Worm (Caenorhabditis elegans): ENCODE data around the gene col-80.

Gene col-80

DNA sequence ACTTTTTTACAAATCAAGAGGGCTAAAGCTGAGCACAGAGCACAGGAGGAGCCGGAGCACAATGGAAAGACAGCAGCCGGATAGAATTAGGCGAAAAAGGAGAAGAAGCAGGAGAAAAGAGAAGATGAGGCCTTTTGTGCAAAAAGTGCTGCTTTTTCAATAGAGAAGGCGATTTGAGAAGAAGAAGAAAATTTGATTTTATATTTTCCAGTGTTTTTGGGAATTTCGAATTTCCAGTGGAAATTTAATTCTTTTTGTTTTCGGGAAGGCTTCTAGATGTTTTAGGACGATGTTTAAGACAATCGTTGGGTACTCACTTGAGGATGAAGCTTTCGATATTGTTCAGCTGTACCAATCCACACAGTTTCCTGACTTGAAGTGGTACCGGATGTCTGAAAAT, 46.7 kb downstream of the col-80 start:
- no peak for TF ChIP-seq unc-130 (GFP tag; optimal IDR thresholded peaks at IDR 0.05)
- TF ChIP-seq chd-7 (tag; optimal IDR thresholded peaks at IDR 0.05) = no peak
- TF ChIP-seq ccch-3 (GFP tag; optimal IDR thresholded peaks at IDR 0.05) = no peak
- no peak for TF ChIP-seq nfya-1 (tag; optimal IDR thresholded peaks at IDR 0.05; ENCODE audit: borderline replicate concordance, insufficient read depth)
- TF ChIP-seq ets-4 (GFP tag; optimal IDR thresholded peaks at IDR 0.05) = no peak
- TF ChIP-seq F39B2.1 (GFP tag; IDR thresholded peaks at IDR 0.05) = no peak
- TF ChIP-seq lin-26 (GFP tag; IDR thresholded peaks at IDR 0.05) = no peak
- no peak for TF ChIP-seq lin-54 (GFP tag; optimal IDR thresholded peaks at IDR 0.05)
- TF ChIP-seq F10E7.11 (tag; optimal IDR thresholded peaks at IDR 0.05) = no peak
- no peak for TF ChIP-seq sptf-2 (GFP tag; optimal IDR thresholded peaks at IDR 0.05)
- TF ChIP-seq F33H1.4 (GFP tag; IDR thresholded peaks at IDR 0.05) = no peak
- TF ChIP-seq nhr-80 (tag; optimal IDR thresholded peaks at IDR 0.05) = no peak
- TF ChIP-seq lsl-1 (GFP tag; optimal IDR thresholded peaks at IDR 0.05) = no peak
- TF ChIP-seq ama-1 (optimal IDR thresholded peaks at IDR 0.05) = no peak
- no peak for TF ChIP-seq ama-1 (GFP tag; optimal IDR thresholded peaks at IDR 0.05)
- TF ChIP-seq ztf-28 (GFP tag; IDR thresholded peaks at IDR 0.05) = no peak
- no peak for TF ChIP-seq egrh-3 (GFP tag; IDR thresholded peaks at IDR 0.05)
- no peak for TF ChIP-seq F55B11.4 (tag; optimal IDR thresholded peaks at IDR 0.05; ENCODE audit: borderline replicate concordance, insufficient read depth)
- TF ChIP-seq lag-1 (GFP tag; IDR thresholded peaks at IDR 0.05) = no peak
- no peak for TF ChIP-seq aptf-3 (GFP tag; IDR thresholded peaks at IDR 0.05)

DNA sequence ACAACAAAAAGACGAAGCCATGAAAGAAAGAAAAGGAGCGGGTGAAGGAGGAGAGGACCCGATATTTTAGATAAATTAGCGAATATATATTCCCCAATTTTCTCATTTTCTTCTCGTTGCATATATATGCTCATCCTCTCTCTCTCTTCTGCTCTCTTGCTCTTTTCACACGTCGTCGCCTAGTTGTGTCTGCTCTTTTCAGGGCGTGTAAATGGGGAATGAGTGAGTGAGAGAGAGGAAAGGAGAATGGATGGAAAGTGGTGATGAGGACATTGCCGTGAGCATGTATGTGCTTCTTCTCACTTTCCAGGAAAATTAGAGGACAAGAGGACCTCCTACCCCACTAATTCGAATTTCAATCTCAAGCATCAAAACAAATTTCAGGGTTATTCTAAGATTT, 48.5 kb downstream of the col-80 start:
- no peak for TF ChIP-seq B0336.3 (GFP tag; IDR thresholded peaks at IDR 0.05)
- no peak for TF ChIP-seq nhr-27 (tag; optimal IDR thresholded peaks at IDR 0.05)
- no peak for TF ChIP-seq Y56A3A.18 (GFP tag; IDR thresholded peaks at IDR 0.05)
- no peak for TF ChIP-seq hrde-1 (tag; optimal IDR thresholded peaks at IDR 0.05; ENCODE audit: borderline replicate concordance)
- TF ChIP-seq ceh-40 (GFP tag; IDR thresholded peaks at IDR 0.05) = no peak
- no peak for TF ChIP-seq lin-35 (GFP tag; optimal IDR thresholded peaks at IDR 0.05)
- no peak for TF ChIP-seq hmg-20 (GFP tag; IDR thresholded peaks at IDR 0.05)
- TF ChIP-seq madf-6 (GFP tag; IDR thresholded peaks at IDR 0.05) = no peak
- TF ChIP-seq cebp-1 (GFP tag; IDR thresholded peaks at IDR 0.05) = no peak
- TF ChIP-seq cebp-1 (tag; optimal IDR thresholded peaks at IDR 0.05) = no peak
- no peak for TF ChIP-seq ztf-28 (GFP tag; IDR thresholded peaks at IDR 0.05)
- TF ChIP-seq F23B12.7 (tag; optimal IDR thresholded peaks at IDR 0.05; ENCODE audit: insufficient read depth) = no peak
- TF ChIP-seq him-1 (tag; optimal IDR thresholded peaks at IDR 0.05) = no peak
- TF ChIP-seq K11D2.4 (GFP tag; IDR thresholded peaks at IDR 0.05) = no peak

All from whole organism, young adult.